Worm (Caenorhabditis elegans) whole organism, L3 larva: ENCODE data around the gene Y43F8A.2.

ENCODE experiments used
- nhr-12 ChIP-seq: fragments of 150-350 bp; optimal IDR thresholded peaks from 2 replicates; lab custom pipeline; 2014; ENCODE audit warnings: missing biosample characterization, missing genetic modification characterization
- nhr-23 ChIP-seq: fragments of 150-350 bp; optimal IDR thresholded peaks from 2 replicates; lab custom pipeline; 2014; ENCODE audit warnings: missing biosample characterization, missing genetic modification reagents, missing genetic modification characterization
- nhr-77 ChIP-seq: fragments of 150-350 bp; optimal IDR thresholded peaks from 2 replicates; lab custom pipeline; 2014; ENCODE audit warnings: missing biosample characterization, missing genetic modification characterization
- snpc-4 ChIP-seq: fragments of 150-350 bp; optimal IDR thresholded peaks from 2 replicates; lab custom pipeline; 2014; ENCODE audit warnings: missing biosample characterization, missing genetic modification characterization
- unc-39 ChIP-seq: sonication (generic microtip); optimal IDR thresholded peaks from 4 replicates; lab custom pipeline; 2017; ENCODE audit warnings: missing biosample characterization, missing genetic modification characterization
- ztf-11 ChIP-seq: fragments of 150-350 bp; optimal IDR thresholded peaks from 2 replicates; lab custom pipeline; 2014; ENCODE audit warnings: missing biosample characterization, missing genetic modification characterization

ce11 chrV:19398882-19399281, 27.5 kb downstream of the Y43F8A.2 start, which contains the start of gene C25F9.13:
- TF ChIP-seq snpc-4 (tag; lab: Kevin White, UChicago): no peak
- TF ChIP-seq nhr-12 (tag; lab: Kevin White, UChicago): no peak
- no peak for TF ChIP-seq nhr-23 (tag; lab: Kevin White, UChicago)
- TF ChIP-seq unc-39 (tag; lab: Kevin White, UChicago): no peak
- no peak for TF ChIP-seq nhr-77 (tag; lab: Kevin White, UChicago)
- TF ChIP-seq ztf-11 (tag; lab: Kevin White, UChicago): no peak
